Fruit fly (Drosophila melanogaster): Measurements from ENCODE around the gene GCS2alpha.

- no peak for TF ChIP-seq CG14711 (tag; optimal IDR thresholded peaks at IDR 0.05)
- TF ChIP-seq CG1620 (GFP tag; optimal IDR thresholded peaks at IDR 0.05), result no peak
- TF ChIP-seq kay (GFP tag; ENCODE audit: borderline replicate concordance), result no peak
- no peak for TF ChIP-seq CG7101 (tag; optimal IDR thresholded peaks at IDR 0.05)
- TF ChIP-seq cnc (optimal IDR thresholded peaks at IDR 0.05), result no peak
- TF ChIP-seq CG11617 (GFP tag; optimal IDR thresholded peaks at IDR 0.05), result no peak
- TF ChIP-seq CG7045 (GFP tag; optimal IDR thresholded peaks at IDR 0.05), result no peak
- TF ChIP-seq ovo (GFP tag; optimal IDR thresholded peaks at IDR 0.05), result no peak
- no peak for TF ChIP-seq pad (GFP tag; optimal IDR thresholded peaks at IDR 0.05)
- no peak for TF ChIP-seq tj (GFP tag; optimal IDR thresholded peaks at IDR 0.05)
- no peak for TF ChIP-seq Mnt (GFP tag; optimal IDR thresholded peaks at IDR 0.05)
Observed at dm6 chrX:21567793-21568192, 37.3 kb downstream of the GCS2alpha start.
